Fruit fly (Drosophila melanogaster): ENCODE results near the gene Sgs3.

Sgs3 gene

DNA sequence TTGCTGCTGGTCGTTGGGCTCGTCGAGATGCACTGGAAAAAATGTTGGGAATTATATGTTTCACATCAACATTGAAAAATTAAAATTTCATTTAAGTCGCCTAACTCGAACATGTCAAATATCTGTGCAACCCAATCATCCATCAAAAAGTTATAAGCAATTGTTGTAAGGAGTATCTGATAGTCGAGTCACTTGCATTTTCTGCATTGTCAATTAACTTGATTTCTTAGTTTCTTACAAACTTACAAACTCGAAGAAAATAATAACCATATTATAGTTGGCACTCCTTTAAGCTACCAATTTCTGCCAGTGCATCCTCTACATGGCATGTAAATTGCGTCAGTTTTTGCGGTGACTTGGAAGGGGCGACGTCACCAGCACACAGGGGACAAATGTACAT is 28.9 kb upstream of the Sgs3 start (continued):
- peak; percentile 27 for TF ChIP-seq CoRest (tag; optimal IDR thresholded peaks at IDR 0.05)
- no peak for TF ChIP-seq her (GFP tag; optimal IDR thresholded peaks at IDR 0.05)
- TF ChIP-seq CkIIα-i1 (GFP tag; IDR thresholded peaks at IDR 0.05) = no peak
- TF ChIP-seq cg (GFP tag; optimal IDR thresholded peaks at IDR 0.05) = no peak
- TF ChIP-seq grau (tag; optimal IDR thresholded peaks at IDR 0.05) = peak; percentile 54
- peak; percentile 24; the same call in 1 of the 2 replicates for TF ChIP-seq CG14667 (GFP tag; IDR thresholded peaks at IDR 0.05)
- TF ChIP-seq Trl (optimal IDR thresholded peaks at IDR 0.05) = no peak
- peak; percentile 35 for TF ChIP-seq Trl (GFP tag; optimal IDR thresholded peaks at IDR 0.05)
- peak; percentile 64 for TF ChIP-seq CG7556 (GFP tag; optimal IDR thresholded peaks at IDR 0.05)
- TF ChIP-seq sens-2 (GFP tag; IDR thresholded peaks at IDR 0.05) = no peak
- 0 out of 3 replicates have a peak, but pooled peaks have one; percentile 32 for TF ChIP-seq CG34422 (GFP tag; IDR thresholded peaks at IDR 0.05)
- no peak for TF ChIP-seq wdn (GFP tag; IDR thresholded peaks at IDR 0.05)
- TF ChIP-seq gce (GFP tag; IDR thresholded peaks at IDR 0.05) = 0 out of 3 replicates have a peak, but pooled peaks have one; percentile 10
- peak; percentile 34 for TF ChIP-seq HLH54F (GFP tag; optimal IDR thresholded peaks at IDR 0.05)
- TF ChIP-seq Fer3 (tag; optimal IDR thresholded peaks at IDR 0.05) = peak; percentile 2
- TF ChIP-seq dmrt11E (tag; optimal IDR thresholded peaks at IDR 0.05) = peak; percentile 41
- TF ChIP-seq eyg (GFP tag; optimal IDR thresholded peaks at IDR 0.05) = peak; percentile 21
- peak; percentile 4; the same call in 1 of the 2 replicates for TF ChIP-seq ranshi (GFP tag; IDR thresholded peaks at IDR 0.05)
- TF ChIP-seq Xrp1 (GFP tag; IDR thresholded peaks at IDR 0.05) = peak; percentile 66; the same call in 1 of the 2 replicates
- TF ChIP-seq tgo (GFP tag; IDR thresholded peaks at IDR 0.05) = peak; percentile 18; the same call in 1 of the 3 replicates
- TF ChIP-seq CG13424 (tag; optimal IDR thresholded peaks at IDR 0.05) = peak; percentile 42
- no peak for TF ChIP-seq ab (GFP tag; optimal IDR thresholded peaks at IDR 0.05)
- TF ChIP-seq PHDP (tag; optimal IDR thresholded peaks at IDR 0.05) = peak; percentile 41
- TF ChIP-seq esg (GFP tag; conservative IDR thresholded peaks at IDR 0.05) = 0 out of 2 replicates have a peak, but pooled peaks have one; percentile 36
- peak; percentile 17 for TF ChIP-seq CG15514 (GFP tag; optimal IDR thresholded peaks at IDR 0.05)
- peak; percentile 39; the same call in 2 of the 3 replicates for TF ChIP-seq row (GFP tag; IDR thresholded peaks at IDR 0.05)
- peak; percentile 32 for TF ChIP-seq Antp (GFP tag; optimal IDR thresholded peaks at IDR 0.05)
- peak; percentile 25 for TF ChIP-seq zen (tag; optimal IDR thresholded peaks at IDR 0.05)
- TF ChIP-seq ind (GFP tag; optimal IDR thresholded peaks at IDR 0.05) = peak; percentile 8
- TF ChIP-seq hkb (optimal IDR thresholded peaks at IDR 0.05) = no peak
- peak; percentile 33; the same call in 1 of the 2 replicates for TF ChIP-seq hkb (GFP tag; IDR thresholded peaks at IDR 0.05)
- TF ChIP-seq Hey (tag; optimal IDR thresholded peaks at IDR 0.05) = no peak

DNA sequence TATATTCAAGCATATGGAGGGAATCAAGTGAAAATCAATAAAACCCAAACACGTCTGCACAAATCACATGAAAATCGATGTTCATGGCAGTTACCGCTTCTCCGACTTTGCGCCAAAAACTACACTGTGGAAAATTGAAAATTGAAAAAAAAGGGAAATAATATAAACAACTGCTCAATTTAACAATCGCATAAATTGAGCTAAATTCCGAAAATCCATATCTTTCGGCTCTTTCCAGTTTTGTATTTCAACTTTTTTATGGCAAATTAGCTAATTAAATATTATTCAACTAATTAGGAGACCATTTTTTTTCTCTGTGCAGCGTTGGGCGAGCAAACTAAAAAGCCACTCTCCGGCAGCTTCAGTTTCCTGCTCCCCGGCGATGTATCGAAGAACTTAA is 27.5 kb upstream of the Sgs3 start:
- no peak for TF ChIP-seq CG9437 (GFP tag; optimal IDR thresholded peaks at IDR 0.05)
- no peak for TF ChIP-seq CG4328 (GFP tag; optimal IDR thresholded peaks at IDR 0.05)
- no peak for TF ChIP-seq CG4854 (GFP tag; optimal IDR thresholded peaks at IDR 0.05)
- peak in 1 of 2 experiments; percentile 20 for TF ChIP-seq bsh (GFP tag; optimal IDR thresholded peaks at IDR 0.05)
- TF ChIP-seq row (GFP tag; IDR thresholded peaks at IDR 0.05) = peak; percentile 53
- TF ChIP-seq CG5180 (GFP tag; optimal IDR thresholded peaks at IDR 0.05) = peak; percentile 21
- TF ChIP-seq H15 (GFP tag; IDR thresholded peaks at IDR 0.05) = no peak
- TF ChIP-seq Fer3 (tag; optimal IDR thresholded peaks at IDR 0.05) = peak; percentile 39
- peak; percentile 4 for TF ChIP-seq CG12391 (tag; optimal IDR thresholded peaks at IDR 0.05)
- no peak for TF ChIP-seq zen2 (GFP tag; IDR thresholded peaks at IDR 0.05; ENCODE audit: partially characterized antibody)
- no peak for TF ChIP-seq sd (tag; optimal IDR thresholded peaks at IDR 0.05)
- TF ChIP-seq Lim3 (GFP tag; IDR thresholded peaks at IDR 0.05) = no peak
- peak; percentile 27 for TF ChIP-seq CG2712 (tag; optimal IDR thresholded peaks at IDR 0.05)
- TF ChIP-seq CG9727 (GFP tag; optimal IDR thresholded peaks at IDR 0.05) = peak; percentile 46
- TF ChIP-seq aop (GFP tag; IDR thresholded peaks at IDR 0.05) = no peak
- TF ChIP-seq kay (GFP tag; optimal IDR thresholded peaks at IDR 0.05) = no peak
- no peak for TF ChIP-seq CG4282 (GFP tag; optimal IDR thresholded peaks at IDR 0.05)
- peak; percentile 6 for TF ChIP-seq CG10209 (GFP tag; optimal IDR thresholded peaks at IDR 0.05)
- TF ChIP-seq da (GFP tag; optimal IDR thresholded peaks at IDR 0.05) = no peak
- no peak for TF ChIP-seq Xbp1 (GFP tag; optimal IDR thresholded peaks at IDR 0.05)
- TF ChIP-seq tin (GFP tag; optimal IDR thresholded peaks at IDR 0.05) = peak; percentile 52
- no peak for TF ChIP-seq Trl (optimal IDR thresholded peaks at IDR 0.05)
- TF ChIP-seq Trl (GFP tag; optimal IDR thresholded peaks at IDR 0.05) = no peak
- peak; percentile 22 for TF ChIP-seq CG17385 (GFP tag; optimal IDR thresholded peaks at IDR 0.05)

All from whole organism, embryonic.